Worm (Caenorhabditis elegans): ENCODE data around the gene mdt-29.

Gene mdt-29

ce11 chrIII:13761022-13761421, 12.0 kb upstream of the mdt-29 start:
- no peak for TF ChIP-seq him-1 (tag; optimal IDR thresholded peaks at IDR 0.05)
- TF ChIP-seq dao-5 (tag; optimal IDR thresholded peaks at IDR 0.05): no peak
- TF ChIP-seq W03F9.2 (tag; optimal IDR thresholded peaks at IDR 0.05): no peak

DNA sequence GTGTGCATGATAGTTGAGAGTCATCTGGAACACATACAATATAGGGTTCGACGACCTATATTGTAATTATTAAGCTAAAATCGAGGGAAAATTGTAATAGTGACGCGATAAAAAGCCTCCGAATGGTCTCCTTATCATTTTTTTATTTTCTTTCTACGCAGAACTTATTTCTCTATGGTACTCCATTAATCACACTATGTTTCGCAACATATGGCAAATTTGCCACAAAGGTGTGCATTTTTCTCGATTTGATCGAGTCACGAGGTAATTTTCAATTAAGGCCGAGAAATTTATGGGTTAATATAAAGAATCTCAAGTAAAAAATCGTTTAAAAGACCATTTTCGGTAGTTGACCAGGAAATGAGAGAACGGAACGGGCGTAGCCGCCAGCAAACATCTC, 10.9 kb upstream of the mdt-29 start, which contains the start of gene dbn-1:
dbn-1 (minus strand) TSS at position 24 of the 400 bp plus-strand sequence.
- TF ChIP-seq him-1 (tag; optimal IDR thresholded peaks at IDR 0.05): no peak
- no peak for TF ChIP-seq W03F9.2 (tag; optimal IDR thresholded peaks at IDR 0.05)
- TF ChIP-seq dao-5 (tag; optimal IDR thresholded peaks at IDR 0.05): no peak

ce11 chrIII:13763260-13764112, 9.5 kb upstream of the mdt-29 start:
- no peak for TF ChIP-seq dao-5 (tag; optimal IDR thresholded peaks at IDR 0.05)
- TF ChIP-seq W03F9.2 (tag; optimal IDR thresholded peaks at IDR 0.05): no peak
- TF ChIP-seq him-1 (tag; optimal IDR thresholded peaks at IDR 0.05): no peak

DNA sequence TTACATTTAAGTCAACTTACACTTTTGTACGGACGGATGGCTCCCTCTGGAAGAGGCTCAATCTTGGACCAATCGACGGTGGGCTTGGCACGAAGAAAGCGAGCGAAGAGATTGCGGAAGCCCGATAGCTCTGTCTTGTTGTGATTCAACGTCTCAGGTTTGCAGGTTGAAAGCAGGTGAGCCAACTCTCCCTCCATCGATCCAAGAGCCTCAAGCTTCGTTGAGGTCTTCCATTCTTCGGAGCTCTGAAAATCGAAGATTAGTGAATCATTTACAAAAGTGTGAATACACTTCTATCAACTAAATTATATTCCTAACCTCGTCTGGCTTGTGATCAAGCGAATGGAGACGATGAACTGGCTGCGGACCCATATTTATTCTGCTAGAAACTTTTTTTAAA, 7.2 kb upstream of the mdt-29 start:
- TF ChIP-seq dao-5 (tag; optimal IDR thresholded peaks at IDR 0.05) (no peak), W03F9.2 (tag; optimal IDR thresholded peaks at IDR 0.05) (no peak), him-1 (tag; optimal IDR thresholded peaks at IDR 0.05) (no peak)

- TF ChIP-seq dao-5 (tag; optimal IDR thresholded peaks at IDR 0.05) (no peak), W03F9.2 (tag; optimal IDR thresholded peaks at IDR 0.05) (no peak), him-1 (tag; optimal IDR thresholded peaks at IDR 0.05) (no peak)
These were observed 6.2 kb upstream of the mdt-29 start for ce11 chrIII:13766704-13767323.

ce11 chrIII:13768074-13768662, 4.8 kb upstream of the mdt-29 start, which contains the start of gene rml-1:
Gene rml-1 (minus strand): TSS chrIII:13768092.
- TF ChIP-seq dao-5 (tag; optimal IDR thresholded peaks at IDR 0.05) (no peak), him-1 (tag; optimal IDR thresholded peaks at IDR 0.05) (no peak), W03F9.2 (tag; optimal IDR thresholded peaks at IDR 0.05) (no peak)

DNA sequence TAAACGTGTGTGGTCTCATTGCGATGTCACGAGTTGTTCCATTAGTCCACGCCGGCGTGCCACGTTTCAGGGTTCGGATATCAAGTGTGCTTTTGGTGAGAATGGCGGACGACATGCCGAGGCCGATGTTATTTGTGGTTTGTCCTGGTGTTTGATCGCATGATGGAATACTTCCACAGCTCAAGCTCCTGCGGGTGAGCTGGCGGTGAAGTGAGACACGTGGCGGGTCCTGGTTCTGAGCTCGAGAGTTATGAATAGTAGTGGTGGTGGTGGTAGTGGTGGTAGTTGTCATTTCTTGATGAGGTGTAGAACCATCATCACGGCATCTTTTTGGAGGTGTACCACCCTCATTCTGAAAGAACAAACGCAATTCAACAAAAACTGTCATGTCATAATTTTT, 3.0 kb upstream of the mdt-29 start:
- TF ChIP-seq W03F9.2 (tag; optimal IDR thresholded peaks at IDR 0.05) (no peak), him-1 (tag; optimal IDR thresholded peaks at IDR 0.05) (no peak), dao-5 (tag; optimal IDR thresholded peaks at IDR 0.05) (no peak)

ce11 chrIII:13771145-13771544, 1.8 kb upstream of the mdt-29 start, which contains the start of the genes cyk-4 and pdr-1:
Gene cyk-4 (minus strand): TSS chrIII:13771224.
Gene pdr-1 (plus strand): TSS chrIII:13771513.
- TF ChIP-seq dao-5 (tag; optimal IDR thresholded peaks at IDR 0.05) (no peak), W03F9.2 (tag; optimal IDR thresholded peaks at IDR 0.05) (no peak), him-1 (tag; optimal IDR thresholded peaks at IDR 0.05) (no peak)

- TF ChIP-seq him-1 (tag; optimal IDR thresholded peaks at IDR 0.05) (no peak), dao-5 (tag; optimal IDR thresholded peaks at IDR 0.05) (no peak), W03F9.2 (tag; optimal IDR thresholded peaks at IDR 0.05) (no peak)
These were observed 5.8 kb downstream of the mdt-29 start for ce11 chrIII:13778816-13779215.

DNA sequence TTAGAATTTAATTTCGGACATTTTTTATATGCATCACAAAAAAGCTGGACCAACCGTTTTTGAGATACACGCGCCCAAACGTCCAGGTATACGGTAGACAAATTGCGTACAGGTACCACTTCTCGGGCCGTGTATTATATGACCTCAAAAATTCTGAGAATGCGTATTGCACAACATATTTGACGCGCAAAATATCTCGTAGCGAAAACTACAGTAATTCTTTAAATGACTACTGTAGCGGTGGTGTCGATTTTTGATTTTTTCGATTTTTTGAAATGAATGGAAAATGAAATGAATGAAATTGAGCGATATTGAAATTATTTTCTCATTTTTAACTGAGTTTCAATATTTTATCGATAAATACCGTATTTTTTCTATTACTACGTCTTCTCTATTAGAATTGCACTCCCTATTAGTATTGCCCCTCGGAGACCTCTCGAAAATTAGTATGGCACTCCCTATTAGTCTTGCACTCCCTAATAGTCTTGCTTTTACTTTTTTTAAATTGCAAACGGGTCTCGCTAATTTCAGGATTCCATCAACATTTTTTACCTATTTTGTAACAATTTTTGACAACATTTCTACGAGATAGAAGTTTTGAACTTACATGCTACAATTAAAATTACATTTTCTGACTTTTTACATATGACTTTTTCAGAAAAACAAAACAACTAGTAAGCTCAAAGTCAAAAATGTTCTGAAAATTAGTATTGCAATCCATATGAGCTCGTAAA, 6.6 kb downstream of the mdt-29 start:
- no peak for TF ChIP-seq dao-5 (tag; optimal IDR thresholded peaks at IDR 0.05)
- no peak for TF ChIP-seq him-1 (tag; optimal IDR thresholded peaks at IDR 0.05)
- TF ChIP-seq W03F9.2 (tag; optimal IDR thresholded peaks at IDR 0.05): no peak

ce11 chrIII:13780199-13780706, 7.3 kb downstream of the mdt-29 start, which contains the start of gene pot-3:
Gene pot-3 (plus strand): TSS chrIII:13780215.
- TF ChIP-seq him-1 (tag; optimal IDR thresholded peaks at IDR 0.05): no peak
- no peak for TF ChIP-seq W03F9.2 (tag; optimal IDR thresholded peaks at IDR 0.05)
- no peak for TF ChIP-seq dao-5 (tag; optimal IDR thresholded peaks at IDR 0.05)

Data from whole organism, L4/young adult.